Fruit fly (Drosophila melanogaster) whole organism, pupa: ENCODE data around the gene Ist1.

Source experiments
- CG10348 ChIP-seq: fragments of 200-800 bp; sonication (Bioruptor generic); IDR thresholded peaks from 2 replicates; pipeline ENCODE4 v1.3.6; 2022; ENCODE audit warnings: missing biosample characterization, missing genetic modification characterization
- CG13204 ChIP-seq: fragments of 200-800 bp; sonication (Bioruptor generic); optimal IDR thresholded peaks from 2 replicates; lab custom pipeline; 2018; ENCODE audit warnings: missing biosample characterization, mild to moderate bottlenecking, missing genetic modification characterization, moderate library complexity
- CG15710 ChIP-seq: fragments of 200-800 bp; sonication (Bioruptor generic); optimal IDR thresholded peaks from 2 replicates; lab custom pipeline; 2018; ENCODE audit warnings: missing biosample characterization, mild to moderate bottlenecking, missing genetic modification characterization, moderate library complexity
- CG8159 ChIP-seq: fragments of 200-800 bp; sonication (Bioruptor generic); optimal IDR thresholded peaks from 3 replicates; lab custom pipeline; 2018; ENCODE audit warnings: missing biosample characterization, mild to moderate bottlenecking, missing genetic modification characterization, moderate library complexity
- CG9948 ChIP-seq: fragments of 200-800 bp; sonication (Bioruptor generic); optimal IDR thresholded peaks from 2 replicates; lab custom pipeline; 2018; ENCODE audit warnings: missing biosample characterization, mild to moderate bottlenecking, missing genetic modification characterization, moderate library complexity
- EcR ChIP-seq: fragments of 200-800 bp; sonication (Bioruptor generic); optimal IDR thresholded peaks from 3 replicates; lab custom pipeline; 2019; ENCODE audit warnings: missing biosample characterization, missing genetic modification characterization, mild to moderate bottlenecking, moderate library complexity, missing genetic modification reagents
- Ets98B ChIP-seq: fragments of 200-800 bp; sonication (Bioruptor generic); IDR thresholded peaks from 2 replicates; pipeline ENCODE4 v1.3.6; 2022; ENCODE audit warnings: missing biosample characterization, missing genetic modification characterization
- Pif1A ChIP-seq: fragments of 200-800 bp; sonication (Bioruptor generic); optimal IDR thresholded peaks from 3 replicates; lab custom pipeline; 2016; ENCODE audit warnings: missing biosample characterization, missing genetic modification characterization
- gl ChIP-seq: fragments of 200-800 bp; sonication (Bioruptor generic); optimal IDR thresholded peaks from 2 replicates; lab custom pipeline; 2018; ENCODE audit warnings: missing biosample characterization, mild to moderate bottlenecking, missing genetic modification characterization
- rn ChIP-seq: fragments of 200-800 bp; sonication (Bioruptor generic); IDR thresholded peaks from 2 replicates; pipeline ENCODE4 v1.3.6; 2022; ENCODE audit warnings: missing biosample characterization, missing genetic modification characterization

DNA sequence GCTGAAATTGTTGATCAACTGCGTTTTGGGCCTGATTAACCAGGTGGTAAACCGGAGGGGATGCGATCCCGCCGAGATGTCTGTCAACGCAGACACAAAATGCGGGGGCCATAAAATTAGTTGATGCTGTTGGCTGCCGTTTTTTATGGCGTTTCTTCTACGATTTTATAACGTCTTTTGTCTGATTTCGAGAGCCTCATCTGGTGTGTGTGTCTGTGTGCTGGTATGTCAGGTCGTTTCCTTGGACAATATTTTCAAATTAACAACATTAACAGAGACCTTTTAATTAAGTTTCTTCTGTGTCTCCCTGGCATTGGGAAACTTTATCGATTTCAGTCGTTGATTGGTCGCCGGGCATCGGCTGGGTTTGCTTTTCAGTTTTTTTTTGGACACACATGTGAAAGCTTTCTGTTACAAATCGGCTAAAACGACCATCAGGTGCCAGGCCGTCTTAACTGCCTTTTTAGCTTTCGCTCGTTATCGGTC lies 22.6 kb upstream of the Ist1 start:
- TF ChIP-seq CG13204 (no peak), CG8159 (tag; lab: Kevin White, UChicago) (no peak), gl (tag; lab: Kevin White, UChicago) (no peak), CG15710 (no peak), CG9948 (tag; lab: Kevin White, UChicago) (no peak), EcR (GFP tag; lab: Kevin White, UChicago) (no peak), CG10348 (GFP tag; lab: Robert Waterston, UW) (no peak), Ets98B (GFP tag; lab: Robert Waterston, UW) (no peak), rn (no peak), Pif1A (GFP tag; lab: Kevin White, UChicago) (no peak)
